Fruit fly (Drosophila melanogaster): ENCODE results near the gene SA1.

SA1 gene

DNA sequence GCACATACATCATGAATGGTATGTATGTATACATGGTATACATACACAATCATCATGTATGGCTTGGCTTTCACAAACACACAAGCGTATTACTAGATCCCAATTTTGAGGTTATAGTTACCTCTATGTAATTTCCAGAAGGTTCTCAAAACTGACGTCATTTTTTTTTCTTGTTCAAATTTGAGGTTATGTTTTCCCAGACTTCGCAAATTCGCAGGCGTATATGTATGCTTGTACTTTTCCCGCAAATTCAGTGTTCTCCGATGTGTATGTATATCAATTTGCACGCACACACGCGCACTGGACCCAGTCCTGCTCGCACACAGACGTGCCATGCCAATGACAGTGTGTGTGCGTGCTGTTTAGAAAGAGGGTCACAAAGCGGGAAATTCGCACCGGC is 16.1 kb downstream of the SA1 start (continued):
- TF ChIP-seq dmrt11E (tag; optimal IDR thresholded peaks at IDR 0.05) (no peak), nerfin-1 (tag; optimal IDR thresholded peaks at IDR 0.05) (peak; percentile 7), Lhr (GFP tag; optimal IDR thresholded peaks at IDR 0.05) (no peak), Dek (tag; optimal IDR thresholded peaks at IDR 0.05) (no peak), Bteb2 (GFP tag; optimal IDR thresholded peaks at IDR 0.05) (no peak), CG15479 (GFP tag; optimal IDR thresholded peaks at IDR 0.05) (peak; percentile 71), CHES-1-like (GFP tag; optimal IDR thresholded peaks at IDR 0.05) (no peak), zf30C (GFP tag; optimal IDR thresholded peaks at IDR 0.05) (no peak), trh (GFP tag; optimal IDR thresholded peaks at IDR 0.05) (no peak), Atf-2 (GFP tag; optimal IDR thresholded peaks at IDR 0.05) (no peak), bowl (GFP tag; IDR thresholded peaks at IDR 0.05) (no peak), CG6854 (GFP tag; optimal IDR thresholded peaks at IDR 0.05) (no peak), Hey (tag; optimal IDR thresholded peaks at IDR 0.05) (no peak), Camta (GFP tag; optimal IDR thresholded peaks at IDR 0.05) (no peak), YL-1 (GFP tag; optimal IDR thresholded peaks at IDR 0.05) (peak; percentile 76), gcm (GFP tag; optimal IDR thresholded peaks at IDR 0.05) (no peak), usp (GFP tag; optimal IDR thresholded peaks at IDR 0.05) (no peak), wek (GFP tag; optimal IDR thresholded peaks at IDR 0.05) (peak; percentile 12), CG10979 (tag; optimal IDR thresholded peaks at IDR 0.05) (no peak), CG1233 (GFP tag; optimal IDR thresholded peaks at IDR 0.05) (no peak), CG1529 (GFP tag; optimal IDR thresholded peaks at IDR 0.05) (no peak), CG12769 (tag; optimal IDR thresholded peaks at IDR 0.05) (no peak), CG1024 (GFP tag; IDR thresholded peaks at IDR 0.05) (no peak), CG11504 (tag; optimal IDR thresholded peaks at IDR 0.05) (no peak), CG13894 (tag; optimal IDR thresholded peaks at IDR 0.05) (peak; percentile 63), insv (GFP tag; optimal IDR thresholded peaks at IDR 0.05) (no peak), CG10366 (GFP tag; IDR thresholded peaks at IDR 0.05) (no peak), CG4282 (GFP tag; optimal IDR thresholded peaks at IDR 0.05) (no peak), aop (GFP tag; IDR thresholded peaks at IDR 0.05) (no peak), Dref (GFP tag; IDR thresholded peaks at IDR 0.05) (no peak), CG16813 (GFP tag; IDR thresholded peaks at IDR 0.05; ENCODE audit: partially characterized antibody) (no peak), pzg (GFP tag; optimal IDR thresholded peaks at IDR 0.05) (peak; percentile 10), CG2199 (GFP tag; IDR thresholded peaks at IDR 0.05) (0 out of 3 replicates have a peak, but pooled peaks have one; percentile 54), HHEX (GFP tag; optimal IDR thresholded peaks at IDR 0.05) (no peak), CG10431 (GFP tag; optimal IDR thresholded peaks at IDR 0.05) (peak; percentile 100), CG31365 (tag; optimal IDR thresholded peaks at IDR 0.05) (no peak), sqz (GFP tag; optimal IDR thresholded peaks at IDR 0.05) (no peak), pfk (GFP tag; optimal IDR thresholded peaks at IDR 0.05) (no peak), org-1 (GFP tag; optimal IDR thresholded peaks at IDR 0.05) (no peak), lilli (GFP tag; optimal IDR thresholded peaks at IDR 0.05) (no peak), Deaf1 (tag; optimal IDR thresholded peaks at IDR 0.05) (no peak), CG10209 (GFP tag; optimal IDR thresholded peaks at IDR 0.05) (no peak), CG12236 (GFP tag; optimal IDR thresholded peaks at IDR 0.05) (no peak), CG18262 (tag; optimal IDR thresholded peaks at IDR 0.05) (no peak), Dad (GFP tag; optimal IDR thresholded peaks at IDR 0.05) (no peak), croc (GFP tag; conservative IDR thresholded peaks at IDR 0.05) (no peak), nom (GFP tag; optimal IDR thresholded peaks at IDR 0.05) (peak; percentile 55), CG11247 (GFP tag; IDR thresholded peaks at IDR 0.05) (no peak), CG42726 (GFP tag; IDR thresholded peaks at IDR 0.05; ENCODE audit: partially characterized antibody) (no peak), NFAT (GFP tag; IDR thresholded peaks at IDR 0.05) (no peak), CG11093 (GFP tag; IDR thresholded peaks at IDR 0.05) (no peak), CkIIα-i1 (GFP tag; IDR thresholded peaks at IDR 0.05) (no peak)

Data from whole organism, embryonic.